Worm (Caenorhabditis elegans): ENCODE measurements around the gene C05C12.4.

DNA sequence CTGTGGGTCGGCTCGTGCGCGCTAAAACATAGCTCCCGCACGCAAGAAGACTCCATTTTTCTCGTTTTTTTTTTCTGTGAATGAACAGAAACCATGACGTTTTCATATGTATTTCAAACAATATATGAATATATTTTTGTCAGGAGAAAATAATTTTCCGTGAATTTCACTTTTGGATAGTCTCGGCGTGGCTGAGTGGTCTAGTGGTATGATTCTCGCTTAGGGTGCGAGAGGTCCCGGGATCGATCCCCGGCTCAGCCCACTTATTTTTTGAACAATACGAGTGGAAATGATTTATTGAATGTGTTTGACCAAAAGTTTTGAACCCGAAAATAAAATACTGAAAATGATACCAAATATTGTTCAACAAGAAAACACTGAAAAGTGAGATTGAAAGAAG, 16.5 kb downstream of the C05C12.4 start:
- TF ChIP-seq ceh-28 (tag; optimal IDR thresholded peaks at IDR 0.05) (no peak), jun-1 (tag; optimal IDR thresholded peaks at IDR 0.05) (no peak), unc-39 (tag; optimal IDR thresholded peaks at IDR 0.05) (no peak), pha-4 (GFP tag; IDR thresholded peaks at IDR 0.05) (no peak), pha-4 (tag; optimal IDR thresholded peaks at IDR 0.05) (no peak), aly-2 (tag; optimal IDR thresholded peaks at IDR 0.05) (no peak), hlh-11 (tag; optimal IDR thresholded peaks at IDR 0.05) (no peak), ZK546.5 (tag; optimal IDR thresholded peaks at IDR 0.05) (no peak)

Measured in whole organism, L4 larva.